Worm (Caenorhabditis elegans): ENCODE results near the gene drd-10.

DNA sequence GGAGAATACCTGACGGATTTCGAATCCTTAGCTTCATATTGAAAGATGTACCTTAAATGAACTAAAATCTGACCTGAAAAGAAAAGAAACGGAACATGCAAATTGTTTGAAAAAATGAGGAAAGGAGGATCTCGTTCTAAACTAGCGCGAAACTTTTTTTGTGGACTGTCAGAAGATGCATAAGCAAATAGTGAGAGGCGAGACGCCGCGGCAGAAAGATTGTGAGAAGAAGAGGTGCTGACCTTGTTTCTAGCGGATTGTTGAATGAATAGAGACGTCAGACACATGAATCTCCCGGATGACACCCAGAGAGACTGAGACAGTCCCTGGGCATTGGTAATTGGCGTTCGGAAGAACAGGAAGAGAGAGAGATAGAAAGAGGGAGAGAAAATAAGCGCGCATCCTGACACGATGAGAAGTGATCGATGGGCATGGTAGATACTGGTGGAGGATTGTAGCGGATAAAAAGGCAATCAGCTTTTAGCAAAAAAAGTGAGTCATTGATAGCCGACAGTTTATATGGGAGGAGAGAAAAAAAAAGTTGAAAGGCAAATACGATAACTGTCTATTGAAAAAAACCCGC lies 37.4 kb upstream of the drd-10 start, which contains the start of gene ptr-15:
- TF ChIP-seq aha-1 (tag) (no peak), dve-1 (tag; optimal IDR thresholded peaks at IDR 0.05; ENCODE audit: insufficient read depth) (no peak), jun-1 (tag; optimal IDR thresholded peaks at IDR 0.05) (no peak), ama-1 (optimal IDR thresholded peaks at IDR 0.05) (no peak), ZK546.5 (tag; optimal IDR thresholded peaks at IDR 0.05) (no peak), lin-39 (tag; optimal IDR thresholded peaks at IDR 0.05) (no peak)
